Fruit fly (Drosophila melanogaster) whole organism, embryonic: ENCODE results near the gene CG7878.

ENCODE experiments used
- ATbp ChIP-seq: fragments of 200-800 bp; sonication (Bioruptor generic); optimal IDR thresholded peaks from 2 replicates; lab custom pipeline; 2017; ENCODE audit warnings: missing biosample characterization, mild to moderate bottlenecking, missing genetic modification characterization, missing genetic modification reagents
- B-H1 ChIP-seq: fragments of 200-800 bp; sonication (Bioruptor generic); IDR thresholded peaks from 3 replicates; pipeline ENCODE4 v1.3.6; 2022; ENCODE audit warnings: missing biosample characterization, missing genetic modification characterization
- CG10321 ChIP-seq: fragments of 200-800 bp; sonication (Bioruptor generic); IDR thresholded peaks from 2 replicates; pipeline ENCODE4 v1.3.6; 2022; ENCODE audit warnings: missing biosample characterization, missing genetic modification characterization
- CG10462 ChIP-seq: fragments of 200-800 bp; sonication (Bioruptor generic); optimal IDR thresholded peaks from 2 replicates; lab custom pipeline; 2016; ENCODE audit warnings: missing biosample characterization, missing genetic modification characterization
- CG10565 ChIP-seq: fragments of 200-800 bp; sonication (Bioruptor generic); optimal IDR thresholded peaks from 3 replicates; lab custom pipeline; 2016; ENCODE audit warnings: missing biosample characterization, mild to moderate bottlenecking, missing genetic modification characterization
- CG11456 ChIP-seq: fragments of 200-800 bp; sonication (Bioruptor generic); IDR thresholded peaks from 3 replicates; pipeline ENCODE4 v1.3.6; 2022; ENCODE audit warnings: missing biosample characterization, missing genetic modification characterization
- CG11504 ChIP-seq: fragments of 200-800 bp; sonication (Bioruptor generic); optimal IDR thresholded peaks from 3 replicates; lab custom pipeline; 2019; ENCODE audit warnings: missing biosample characterization, mild to moderate bottlenecking, missing genetic modification characterization, moderate library complexity
- CG11696 ChIP-seq: fragments of 200-800 bp; sonication (Bioruptor generic); IDR thresholded peaks from 2 replicates; pipeline ENCODE4 v1.3.6; 2022; ENCODE audit warnings: missing biosample characterization, missing genetic modification characterization
- CG16815 ChIP-seq: fragments of 200-800 bp; sonication (Bioruptor generic); optimal IDR thresholded peaks from 3 replicates; lab custom pipeline; 2017; ENCODE audit warnings: missing biosample characterization, mild to moderate bottlenecking, missing genetic modification characterization
- CG31224 ChIP-seq: fragments of 200-800 bp; sonication (Bioruptor generic); IDR thresholded peaks from 2 replicates; pipeline ENCODE4 v1.3.6; 2022; ENCODE audit warnings: missing biosample characterization, missing genetic modification characterization
- CG32767 ChIP-seq: fragments of 200-800 bp; sonication (Bioruptor generic); IDR thresholded peaks from 2 replicates; pipeline ENCODE4 v1.3.6; 2022; ENCODE audit warnings: missing biosample characterization, missing genetic modification characterization
- CG3995 ChIP-seq: fragments of 200-800 bp; sonication (Bioruptor generic); optimal IDR thresholded peaks from 3 replicates; lab custom pipeline; 2016; ENCODE audit warnings: missing biosample characterization, missing genetic modification characterization
- CG4360 ChIP-seq: fragments of 200-800 bp; sonication (Bioruptor generic); IDR thresholded peaks from 2 replicates; pipeline ENCODE4 v1.3.6; 2022; ENCODE audit warnings: missing biosample characterization, missing genetic modification characterization
- CG4617 ChIP-seq: fragments of 200-800 bp; sonication (Bioruptor generic); optimal IDR thresholded peaks from 3 replicates; lab custom pipeline; 2016; ENCODE audit warnings: missing biosample characterization, missing genetic modification characterization, borderline replicate concordance
- CG4707 ChIP-seq: fragments of 200-800 bp; sonication (Bioruptor generic); optimal IDR thresholded peaks from 2 replicates; lab custom pipeline; 2018; ENCODE audit warnings: missing biosample characterization, mild to moderate bottlenecking, missing genetic modification characterization, moderate library complexity
- CG4730 ChIP-seq: fragments of 200-800 bp; sonication (Bioruptor generic); IDR thresholded peaks from 2 replicates; pipeline ENCODE4 v1.3.6; 2022; ENCODE audit warnings: missing biosample characterization, missing genetic modification characterization
- CG4820 ChIP-seq: fragments of 200-800 bp; sonication (Bioruptor generic); optimal IDR thresholded peaks from 3 replicates; lab custom pipeline; 2016; ENCODE audit warnings: missing biosample characterization, missing genetic modification characterization
- CG6254 ChIP-seq: fragments of 200-800 bp; sonication (Bioruptor generic); optimal IDR thresholded peaks from 3 replicates; lab custom pipeline; 2017; ENCODE audit warnings: mild to moderate bottlenecking, missing biosample characterization, missing genetic modification reagents, missing genetic modification characterization
- CG7357 ChIP-seq: fragments of 200-800 bp; sonication (Bioruptor generic); IDR thresholded peaks from 3 replicates; pipeline ENCODE4 v1.3.6; 2022; ENCODE audit warnings: missing biosample characterization, missing genetic modification characterization
- CG7928 ChIP-seq: fragments of 200-800 bp; sonication (Bioruptor generic); optimal IDR thresholded peaks from 2 replicates; lab custom pipeline; 2017; ENCODE audit warnings: missing biosample characterization, mild to moderate bottlenecking, missing genetic modification characterization
- CG8359 ChIP-seq: fragments of 200-800 bp; sonication (Bioruptor generic); optimal IDR thresholded peaks from 2 replicates; lab custom pipeline; 2017; ENCODE audit warnings: missing biosample characterization, mild to moderate bottlenecking, missing genetic modification characterization, borderline replicate concordance
- CG9817 ChIP-seq: fragments of 200-800 bp; sonication (Bioruptor generic); optimal IDR thresholded peaks from 2 replicates; lab custom pipeline; 2018; ENCODE audit warnings: missing biosample characterization, mild to moderate bottlenecking, missing genetic modification characterization, moderate library complexity
- Doc3 ChIP-seq: fragments of 200-800 bp; sonication (Bioruptor generic); IDR thresholded peaks from 3 replicates; pipeline ENCODE4 v1.3.6; 2022; ENCODE audit warnings: missing biosample characterization, missing genetic modification characterization; ENCODE audit not compliant: partially characterized antibody
- Hsf ChIP-seq: fragments of 200-800 bp; sonication (Bioruptor generic); optimal IDR thresholded peaks from 3 replicates; lab custom pipeline; 2016; ENCODE audit warnings: missing biosample characterization, missing genetic modification characterization
- Rx ChIP-seq: fragments of 200-800 bp; sonication (Bioruptor generic); IDR thresholded peaks from 2 replicates; pipeline ENCODE4 v1.3.6; 2022; ENCODE audit warnings: missing biosample characterization, missing genetic modification characterization
- Spps ChIP-seq: fragments of 200-800 bp; sonication (Bioruptor generic); optimal IDR thresholded peaks from 2 replicates; lab custom pipeline; 2018; ENCODE audit warnings: missing biosample characterization, mild to moderate bottlenecking, missing genetic modification characterization
- abd-A ChIP-seq: fragments of 200-800 bp; sonication (Bioruptor generic); optimal IDR thresholded peaks from 3 replicates; lab custom pipeline; 2019; ENCODE audit warnings: missing biosample characterization, mild to moderate bottlenecking, missing genetic modification characterization, moderate library complexity
- ac ChIP-seq: fragments of 200-800 bp; sonication (Bioruptor generic); optimal IDR thresholded peaks from 3 replicates; lab custom pipeline; 2017; ENCODE audit warnings: missing biosample characterization, mild to moderate bottlenecking, missing genetic modification characterization
- aop ChIP-seq: fragments of 200-800 bp; sonication (Bioruptor generic); IDR thresholded peaks from 2 replicates; pipeline ENCODE4 v1.3.6; 2022; ENCODE audit warnings: missing biosample characterization, missing genetic modification characterization
- chm ChIP-seq: fragments of 200-800 bp; sonication (Bioruptor generic); IDR thresholded peaks from 2 replicates; pipeline ENCODE4 v1.3.6; 2022; ENCODE audit warnings: missing biosample characterization, missing genetic modification characterization
- chn ChIP-seq: fragments of 200-800 bp; sonication (Bioruptor generic); optimal IDR thresholded peaks from 2 replicates; lab custom pipeline; 2016; ENCODE audit warnings: missing biosample characterization, missing genetic modification characterization
- crp ChIP-seq, 2 experiments: fragments of 200-800 bp; sonication (Bioruptor generic); optimal IDR thresholded peaks; 2 replicates in 1 of 2; 3 replicates in 1 of 2; lab custom pipeline; 2017; ENCODE audit warnings: missing biosample characterization in 2 of 2, missing genetic modification characterization in 2 of 2, mild to moderate bottlenecking in 1 of 2, moderate library complexity in 1 of 2
- dati ChIP-seq: fragments of 200-800 bp; sonication (Bioruptor generic); IDR thresholded peaks from 2 replicates; pipeline ENCODE4 v1.3.6; 2022; ENCODE audit warnings: missing biosample characterization, missing genetic modification characterization
- dimm ChIP-seq: fragments of 200-800 bp; sonication (Bioruptor generic); IDR thresholded peaks from 2 replicates; pipeline ENCODE4 v1.3.6; 2022; ENCODE audit warnings: missing biosample characterization, missing genetic modification characterization
- dm ChIP-seq: fragments of 200-800 bp; sonication (Bioruptor generic); optimal IDR thresholded peaks from 3 replicates; lab custom pipeline; 2016; ENCODE audit warnings: missing biosample characterization, missing genetic modification characterization
- dmrt11E ChIP-seq: fragments of 200-800 bp; sonication (Bioruptor generic); optimal IDR thresholded peaks from 3 replicates; lab custom pipeline; 2018; ENCODE audit warnings: missing biosample characterization, mild to moderate bottlenecking, missing genetic modification characterization, moderate library complexity
- esg ChIP-seq: fragments of 200-800 bp; sonication (Bioruptor generic); conservative IDR thresholded peaks from 2 replicates; pipeline ENCODE4 v1.3.6; 2022; ENCODE audit warnings: missing biosample characterization, missing genetic modification characterization
- fd102C ChIP-seq: fragments of 200-800 bp; sonication (Bioruptor generic); optimal IDR thresholded peaks from 2 replicates; lab custom pipeline; 2018; ENCODE audit warnings: missing biosample characterization, mild to moderate bottlenecking, missing genetic modification characterization, moderate library complexity
- gcm2 ChIP-seq: fragments of 200-800 bp; sonication (Bioruptor generic); optimal IDR thresholded peaks from 2 replicates; lab custom pipeline; 2016; ENCODE audit warnings: missing biosample characterization, missing genetic modification characterization
- jigr1 ChIP-seq: fragments of 200-800 bp; sonication (Bioruptor generic); IDR thresholded peaks from 3 replicates; pipeline ENCODE4 v1.3.6; 2022; ENCODE audit warnings: missing biosample characterization, missing genetic modification characterization
- klu ChIP-seq: fragments of 200-800 bp; sonication (Bioruptor generic); IDR thresholded peaks from 2 replicates; pipeline ENCODE4 v1.3.6; 2022; ENCODE audit warnings: missing biosample characterization, missing genetic modification characterization
- lov ChIP-seq, 2 experiments: fragments of 200-800 bp in 1 of 2; fragments of >200 bp in 1 of 2; sonication (Bioruptor generic) in 1 of 2; IDR thresholded peaks in 1 of 2; optimal IDR thresholded peaks in 1 of 2; 2 replicates in 1 of 2; 3 replicates in 1 of 2; pipeline versions ENCODE4 v1.3.6 to Lab custom; 2017 to 2022; ENCODE audit warnings: missing biosample characterization in 1 of 2, missing genetic modification characterization in 1 of 2
- nau ChIP-seq: fragments of 200-800 bp; sonication (Bioruptor generic); optimal IDR thresholded peaks from 3 replicates; lab custom pipeline; 2017; ENCODE audit warnings: missing biosample characterization, mild to moderate bottlenecking, missing genetic modification characterization, missing genetic modification reagents
- nmo ChIP-seq: fragments of 200-800 bp; sonication (Bioruptor generic); optimal IDR thresholded peaks from 2 replicates; lab custom pipeline; 2018; ENCODE audit warnings: missing biosample characterization, mild to moderate bottlenecking, missing genetic modification characterization, moderate library complexity
- oc ChIP-seq: fragments of 200-800 bp; sonication (Bioruptor generic); optimal IDR thresholded peaks from 2 replicates; lab custom pipeline; 2018; ENCODE audit warnings: missing biosample characterization, mild to moderate bottlenecking, missing genetic modification characterization, moderate library complexity
- ranshi ChIP-seq: fragments of 200-800 bp; sonication (Bioruptor generic); IDR thresholded peaks from 2 replicates; pipeline ENCODE4 v1.3.6; 2022; ENCODE audit warnings: missing biosample characterization, missing genetic modification characterization
- sna ChIP-seq: fragments of 200-800 bp; sonication (Bioruptor generic); IDR thresholded peaks from 2 replicates; pipeline ENCODE4 v1.3.6; 2022; ENCODE audit warnings: missing biosample characterization, missing genetic modification characterization; ENCODE audit not compliant: partially characterized antibody
- sr ChIP-seq: fragments of 200-800 bp; sonication (Bioruptor generic); IDR thresholded peaks from 3 replicates; pipeline ENCODE4 v1.3.6; 2022; ENCODE audit warnings: missing biosample characterization, missing genetic modification characterization
- zen ChIP-seq: fragments of 200-800 bp; sonication (Bioruptor generic); optimal IDR thresholded peaks from 3 replicates; lab custom pipeline; 2018; ENCODE audit warnings: missing biosample characterization, mild to moderate bottlenecking, missing genetic modification characterization, moderate library complexity

The CG7878 gene

DNA sequence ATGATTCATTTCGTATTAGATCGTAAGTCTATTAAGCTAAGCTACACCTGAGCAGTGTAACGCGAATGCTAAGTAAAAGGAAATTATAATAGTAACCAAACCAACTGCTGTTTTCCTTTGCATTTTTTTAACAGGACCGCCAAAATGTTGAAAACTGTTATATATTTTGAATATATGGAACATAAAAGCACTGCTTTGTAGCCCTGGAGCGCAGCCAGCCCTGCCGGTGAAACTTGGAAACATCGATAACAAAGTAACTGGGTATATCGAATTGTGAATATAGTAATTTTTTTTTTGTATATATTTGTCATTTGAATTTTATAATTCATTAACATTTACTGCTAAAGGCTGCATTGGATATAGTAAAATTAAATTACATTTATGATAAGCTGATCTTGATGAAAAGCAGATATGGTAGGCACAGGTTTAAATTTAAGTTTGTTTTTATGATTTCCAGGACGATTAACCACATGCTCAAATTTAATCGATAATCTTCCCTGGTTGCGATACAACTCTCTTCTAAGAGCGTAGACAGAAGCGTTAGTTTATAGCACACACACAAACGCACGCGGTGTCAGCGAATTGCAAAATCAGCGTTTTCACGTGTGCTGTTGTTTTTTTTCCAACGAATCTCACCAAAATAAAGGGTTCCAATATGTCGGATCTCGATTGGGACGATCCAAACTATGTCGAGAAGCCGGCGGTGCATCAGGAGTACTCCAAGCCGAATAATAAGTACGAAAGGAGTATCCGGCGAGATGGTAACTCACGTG lies at the start of gene CG7878 (continued):
- TF ChIP-seq dm (GFP tag; lab: Kevin White, UChicago) (peak; percentile 39), CG16815 (GFP tag; lab: Kevin White, UChicago) (peak; percentile 22), fd102C (GFP tag; lab: Kevin White, UChicago) (no peak), aop (GFP tag; lab: Robert Waterston, UW) (no peak), CG7928 (GFP tag; lab: Kevin White, UChicago) (peak; percentile 99), esg (GFP tag; lab: Robert Waterston, UW) (no peak), jigr1 (GFP tag; lab: Robert Waterston, UW) (no peak), ranshi (GFP tag; lab: Robert Waterston, UW) (peak; percentile 3; the same call in 1 of the 2 replicates), CG10321 (GFP tag; lab: Robert Waterston, UW) (no peak), CG4360 (GFP tag; lab: Robert Waterston, UW) (no peak), dati (GFP tag; lab: Robert Waterston, UW) (no peak), sr (GFP tag; lab: Robert Waterston, UW) (no peak), zen (no peak), CG9817 (tag; lab: Kevin White, UChicago) (peak; percentile 62), CG8359 (GFP tag; lab: Kevin White, UChicago) (peak; percentile 10), nmo (peak; percentile 66), CG4617 (GFP tag; lab: Kevin White, UChicago) (peak; percentile 42), dimm (GFP tag; lab: Robert Waterston, UW) (no peak), CG11456 (GFP tag; lab: Robert Waterston, UW) (peak; percentile 76), ac (GFP tag; lab: Kevin White, UChicago) (no peak), CG11696 (GFP tag; lab: Robert Waterston, UW) (no peak), Rx (GFP tag; lab: Robert Waterston, UW) (no peak), Spps (tag; lab: Kevin White, UChicago) (no peak), CG3995 (peak; percentile 96), CG31224 (GFP tag; lab: Robert Waterston, UW) (0 out of 2 replicates have a peak, but pooled peaks have one; percentile 7), sna (GFP tag; lab: Robert Waterston, UW) (peak; percentile 67; the same call in 1 of the 2 replicates), CG10462 (no peak), Doc3 (GFP tag; lab: Robert Waterston, UW) (peak; percentile 58; the same call in 1 of the 3 replicates), CG11504 (tag; lab: Kevin White, UChicago) (peak; percentile 65), abd-A (tag; lab: Kevin White, UChicago) (no peak), Hsf (GFP tag; lab: Kevin White, UChicago) (peak; percentile 47), lov (optimal IDR thresholded peaks at IDR 0.05; lab: Kevin White, UChicago) (no peak), lov (GFP tag; IDR thresholded peaks at IDR 0.05; lab: Robert Waterston, UW) (no peak), gcm2 (GFP tag; lab: Kevin White, UChicago) (peak; percentile 7), CG6254 (GFP tag; lab: Kevin White, UChicago) (peak; percentile 9), oc (no peak), crp (GFP tag; optimal IDR thresholded peaks at IDR 0.05; lab: Kevin White, UChicago) (no peak), klu (no peak), ATbp (GFP tag; lab: Kevin White, UChicago) (no peak), CG4730 (no peak), CG32767 (GFP tag; lab: Robert Waterston, UW) (no peak), chm (no peak), nau (GFP tag; lab: Kevin White, UChicago) (no peak), CG10565 (GFP tag; lab: Kevin White, UChicago) (no peak), chn (GFP tag; lab: Kevin White, UChicago) (peak; percentile 53), CG7357 (GFP tag; lab: Robert Waterston, UW) (no peak), B-H1 (GFP tag; lab: Robert Waterston, UW) (no peak), dmrt11E (peak; percentile 3), CG4820 (peak; percentile 43), CG4707 (no peak)
